Worm (Caenorhabditis elegans) whole organism, L1 larva: ENCODE measurements around the gene Y113G7B.28.

Experiments used
- C16A3.4 ChIP-seq: fragments of 150-350 bp; optimal IDR thresholded peaks from 2 replicates; lab custom pipeline; 2014; ENCODE audit warnings: missing biosample characterization, missing genetic modification characterization
- alr-1 ChIP-seq: fragments of 200-800 bp; sonication (Bioruptor generic); optimal IDR thresholded peaks from 2 replicates; lab custom pipeline; 2018; ENCODE audit warnings: borderline replicate concordance, mild to moderate bottlenecking, missing genetic modification characterization, missing compliant biosample characterization
- aly-2 ChIP-seq: fragments of 150-350 bp; optimal IDR thresholded peaks from 2 replicates; lab custom pipeline; 2014; ENCODE audit warnings: missing biosample characterization, missing genetic modification characterization
- blmp-1 ChIP-seq: fragments of 150-350 bp; optimal IDR thresholded peaks from 2 replicates; lab custom pipeline; 2014; ENCODE audit warnings: missing biosample characterization, missing genetic modification characterization
- ceh-63 ChIP-seq: fragments of 200-800 bp; sonication (Bioruptor generic); optimal IDR thresholded peaks from 2 replicates; lab custom pipeline; 2018; ENCODE audit warnings: mild to moderate bottlenecking, missing genetic modification characterization, missing compliant biosample characterization
- ceh-8 ChIP-seq: fragments of 200-800 bp; sonication (Bioruptor generic); optimal IDR thresholded peaks from 2 replicates; lab custom pipeline; 2018; ENCODE audit warnings: mild to moderate bottlenecking, missing genetic modification characterization, moderate library complexity, missing compliant biosample characterization
- ceh-90 ChIP-seq: sonication (generic microtip); optimal IDR thresholded peaks from 2 replicates; lab custom pipeline; 2016; ENCODE audit warnings: missing genetic modification characterization, missing compliant biosample characterization
- ces-1 ChIP-seq: fragments of 150-350 bp; optimal IDR thresholded peaks from 2 replicates; lab custom pipeline; 2014; ENCODE audit warnings: missing biosample characterization, missing genetic modification reagents, missing genetic modification characterization
- dsc-1 ChIP-seq: sonication (generic microtip); optimal IDR thresholded peaks from 2 replicates; lab custom pipeline; 2016; ENCODE audit warnings: mild to moderate bottlenecking, missing genetic modification characterization, missing compliant biosample characterization
- efl-3 ChIP-seq: fragments of 200-800 bp; sonication (Bioruptor generic); optimal IDR thresholded peaks from 2 replicates; lab custom pipeline; 2018; ENCODE audit warnings: mild to moderate bottlenecking, missing genetic modification characterization, missing compliant biosample characterization
- egl-27 ChIP-seq, 2 experiments: fragments of 150-350 bp in 1 of 2; sonication (generic microtip); optimal IDR thresholded peaks; 3 replicates each; lab custom pipeline; 2017 to 2018; ENCODE audit warnings: missing biosample characterization in 2 of 2, missing genetic modification characterization in 2 of 2, missing genetic modification reagents in 2 of 2
- elt-2 ChIP-seq: sonication (generic microtip); optimal IDR thresholded peaks from 2 replicates; lab custom pipeline; 2016; ENCODE audit warnings: missing genetic modification characterization, mild to moderate bottlenecking, inconsistent platforms, missing compliant biosample characterization, missing genetic modification reagents
- elt-3 ChIP-seq, 6 experiments: fragments of 150-350 bp in 1 of 6; sonication (generic microtip); optimal IDR thresholded peaks; 2 replicates each; lab custom pipeline; 2017 to 2018; ENCODE audit warnings: missing biosample characterization in 6 of 6, missing genetic modification characterization in 6 of 6, inconsistent platforms in 1 of 6
- fkh-8 ChIP-seq: sonication (generic microtip); optimal IDR thresholded peaks from 2 replicates; lab custom pipeline; 2016; ENCODE audit warnings: mild to moderate bottlenecking, missing genetic modification characterization, missing compliant biosample characterization
- fos-1 ChIP-seq: fragments of 150-350 bp; optimal IDR thresholded peaks from 2 replicates; lab custom pipeline; 2014; ENCODE audit warnings: missing biosample characterization, missing genetic modification characterization
- grh-1 ChIP-seq: fragments of 200-800 bp; sonication (Bioruptor generic); IDR thresholded peaks from 2 replicates; pipeline ENCODE4 v1.3.6; 2022; ENCODE audit warnings: missing genetic modification reagents, missing genetic modification characterization, missing compliant biosample characterization
- jun-1 ChIP-seq: fragments of 150-350 bp; optimal IDR thresholded peaks from 2 replicates; lab custom pipeline; 2014; ENCODE audit warnings: missing biosample characterization, missing genetic modification reagents, missing genetic modification characterization
- lin-13 ChIP-seq: fragments of 150-350 bp; optimal IDR thresholded peaks from 2 replicates; lab custom pipeline; 2014; ENCODE audit warnings: missing biosample characterization, missing genetic modification reagents, missing genetic modification characterization
- lin-35 ChIP-seq, 2 experiments: fragments of 150-350 bp; optimal IDR thresholded peaks; 2 replicates each; lab custom pipeline; 2014; ENCODE audit warnings: missing biosample characterization in 2 of 2, missing genetic modification characterization in 2 of 2, missing genetic modification reagents in 2 of 2
- lin-39 ChIP-seq: fragments of 150-350 bp; optimal IDR thresholded peaks from 2 replicates; lab custom pipeline; 2014; ENCODE audit warnings: missing biosample characterization, missing genetic modification reagents, missing genetic modification characterization
- lir-3 ChIP-seq: sonication (generic microtip); optimal IDR thresholded peaks from 2 replicates; lab custom pipeline; 2016; ENCODE audit warnings: mild to moderate bottlenecking, missing genetic modification characterization, moderate library complexity, missing compliant biosample characterization; ENCODE audit not compliant: poor library complexity
- mdl-1 ChIP-seq, 2 experiments: fragments of 150-350 bp; optimal IDR thresholded peaks; 2 replicates each; lab custom pipeline; 2014 to 2017; ENCODE audit warnings: missing biosample characterization in 2 of 2, missing genetic modification characterization in 2 of 2, inconsistent platforms in 1 of 2
- mep-1 ChIP-seq: fragments of 150-350 bp; optimal IDR thresholded peaks from 2 replicates; lab custom pipeline; 2014; ENCODE audit warnings: missing biosample characterization, missing genetic modification characterization
- nhr-12 ChIP-seq: sonication (generic microtip); optimal IDR thresholded peaks from 2 replicates; lab custom pipeline; 2017; ENCODE audit warnings: missing biosample characterization, missing genetic modification characterization
- nhr-19 ChIP-seq: fragments of 200-800 bp; sonication (Bioruptor generic); conservative IDR thresholded peaks from 2 replicates; pipeline ENCODE4 v1.3.6; 2022; ENCODE audit warnings: missing genetic modification characterization, missing compliant biosample characterization
- nhr-20 ChIP-seq: sonication (generic microtip); optimal IDR thresholded peaks from 2 replicates; lab custom pipeline; 2016; ENCODE audit warnings: mild to moderate bottlenecking, missing genetic modification characterization, missing compliant biosample characterization
- nhr-71 ChIP-seq: sonication (generic microtip); optimal IDR thresholded peaks from 2 replicates; lab custom pipeline; 2016; ENCODE audit warnings: mild to moderate bottlenecking, missing genetic modification characterization, moderate library complexity, missing compliant biosample characterization
- nhr-90 ChIP-seq: sonication (generic microtip); optimal IDR thresholded peaks from 2 replicates; lab custom pipeline; 2016; ENCODE audit warnings: mild to moderate bottlenecking, missing genetic modification characterization, missing compliant biosample characterization; ENCODE audit not compliant: poor library complexity
- pax-3 ChIP-seq: fragments of 200-800 bp; sonication (Bioruptor generic); optimal IDR thresholded peaks from 2 replicates; lab custom pipeline; 2018; ENCODE audit warnings: mild to moderate bottlenecking, missing genetic modification characterization, moderate library complexity, missing compliant biosample characterization
- pqm-1 ChIP-seq: sonication (generic microtip); optimal IDR thresholded peaks from 3 replicates; lab custom pipeline; 2017; ENCODE audit warnings: missing biosample characterization, missing genetic modification characterization
- snu-23 ChIP-seq: sonication (generic microtip); optimal IDR thresholded peaks from 2 replicates; lab custom pipeline; 2016; ENCODE audit warnings: missing genetic modification characterization, missing compliant biosample characterization
- tbx-2 ChIP-seq: sonication (generic microtip); optimal IDR thresholded peaks from 2 replicates; lab custom pipeline; 2016; ENCODE audit warnings: missing genetic modification characterization, missing compliant biosample characterization
- unc-30 ChIP-seq: sonication (generic microtip); optimal IDR thresholded peaks from 2 replicates; lab custom pipeline; 2017; ENCODE audit warnings: missing biosample characterization, missing genetic modification characterization
- unc-98 ChIP-seq: fragments of 200-800 bp; sonication (Bioruptor generic); IDR thresholded peaks from 2 replicates; pipeline ENCODE4 v1.3.6; 2022; ENCODE audit warnings: missing genetic modification characterization, missing compliant biosample characterization
- vab-15 ChIP-seq: sonication (generic microtip); optimal IDR thresholded peaks from 2 replicates; lab custom pipeline; 2017; ENCODE audit warnings: missing genotype, mild to moderate bottlenecking, missing genetic modification characterization, missing compliant biosample characterization
- xbp-1 ChIP-seq: sonication (generic microtip); optimal IDR thresholded peaks from 2 replicates; lab custom pipeline; 2016; ENCODE audit warnings: missing genetic modification characterization, missing compliant biosample characterization
- zag-1 ChIP-seq: fragments of 150-350 bp; optimal IDR thresholded peaks from 2 replicates; lab custom pipeline; 2014; ENCODE audit warnings: missing biosample characterization, missing genetic modification characterization
- ztf-4 ChIP-seq: fragments of 150-350 bp; optimal IDR thresholded peaks from 2 replicates; lab custom pipeline; 2014; ENCODE audit warnings: missing biosample characterization, missing genetic modification characterization

The Y113G7B.28 gene

ce11 chrV:20163105-20163449 is 32.7 kb upstream of the Y113G7B.28 start:
- no peak for TF ChIP-seq efl-3
- TF ChIP-seq, all 84 proteins: peak for 0

- TF ChIP-seq vab-15 (tag; lab: Kevin White, UChicago) (no peak), pax-3 (tag; lab: Kevin White, UChicago) (peak; percentile 25), nhr-20 (tag; lab: Kevin White, UChicago) (peak; percentile 50), mep-1 (no peak), jun-1 (tag; lab: Kevin White, UChicago) (peak; percentile 66), elt-3 (tag; optimal IDR thresholded peaks at IDR 0.05; lab: Kevin White, UChicago) (no peak), lin-35 (GFP tag; optimal IDR thresholded peaks at IDR 0.05; lab: Kevin White, UChicago) (peak in 1 of 2 experiments; percentile 46), elt-2 (tag; lab: Kevin White, UChicago) (peak; percentile 99), nhr-19 (GFP tag; lab: Robert Waterston, UW) (0 out of 2 replicates have a peak, but pooled peaks have one; percentile 8), nhr-71 (tag; lab: Kevin White, UChicago) (peak; percentile 67), blmp-1 (tag; lab: Kevin White, UChicago) (no peak), snu-23 (GFP tag; lab: Kevin White, UChicago) (no peak), pqm-1 (tag; lab: Kevin White, UChicago) (peak; percentile 72), nhr-90 (peak; percentile 47)
Measured at ce11 chrV:20164059-20164892, 31.5 kb upstream of the Y113G7B.28 start, which contains the start of gene F19B2.5. Gene F19B2.5, minus strand, starts transcription at chrV:20164165.

DNA sequence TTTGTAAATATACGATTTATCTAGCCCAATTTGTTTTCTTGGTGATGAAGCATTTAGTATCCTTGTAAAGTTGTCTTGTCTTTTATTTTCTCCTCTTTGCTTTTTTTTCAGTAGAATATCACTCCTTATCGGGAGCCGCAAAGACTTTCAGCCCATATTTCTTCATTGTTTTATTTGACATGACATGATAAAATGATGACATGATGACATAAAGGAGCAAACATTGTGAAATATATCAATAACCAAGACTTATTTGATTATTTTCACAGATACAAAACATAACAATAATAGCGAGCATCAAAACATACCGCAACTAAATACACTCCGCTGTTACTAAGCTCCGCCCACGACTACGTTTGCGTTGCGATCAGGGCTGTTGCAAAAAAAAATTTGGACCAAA is 30.0 kb upstream of the Y113G7B.28 start:
- TF ChIP-seq egl-27 (tag; optimal IDR thresholded peaks at IDR 0.05; lab: Kevin White, UChicago), result no peak
- TF ChIP-seq tbx-2 (tag; lab: Kevin White, UChicago), result no peak
- TF ChIP-seq ces-1, result no peak
- no peak for TF ChIP-seq efl-3
- TF ChIP-seq unc-30 (tag; lab: Kevin White, UChicago), result no peak
- TF ChIP-seq mdl-1 (tag; optimal IDR thresholded peaks at IDR 0.05; lab: Kevin White, UChicago), result no peak
- no peak for TF ChIP-seq fkh-8 (tag; lab: Kevin White, UChicago)
- no peak for TF ChIP-seq zag-1
- no peak for TF ChIP-seq ceh-90 (tag; lab: Kevin White, UChicago)
- no peak for TF ChIP-seq lin-13 (GFP tag; lab: Kevin White, UChicago)
- no peak for TF ChIP-seq lin-39 (tag; lab: Kevin White, UChicago)
- no peak for TF ChIP-seq fos-1 (tag; lab: Kevin White, UChicago)
- TF ChIP-seq dsc-1, result no peak
- TF ChIP-seq pax-3 (tag; lab: Kevin White, UChicago), result no peak
- no peak for TF ChIP-seq ztf-4 (tag; lab: Kevin White, UChicago)

ce11 chrV:20171941-20172340 is 23.8 kb upstream of the Y113G7B.28 start, which contains the start of gene srw-39:
Gene srw-39, minus strand, starts transcription at chrV:20172041.
- TF ChIP-seq lir-3 (no peak), ceh-8 (GFP tag; lab: Kevin White, UChicago) (no peak), alr-1 (no peak), unc-98 (GFP tag; lab: Robert Waterston, UW) (no peak), ztf-4 (tag; lab: Kevin White, UChicago) (no peak), grh-1 (GFP tag; lab: Robert Waterston, UW) (no peak), efl-3 (no peak), C16A3.4 (tag; lab: Kevin White, UChicago) (no peak), ceh-63 (GFP tag; lab: Kevin White, UChicago) (no peak), jun-1 (tag; lab: Kevin White, UChicago) (no peak), pax-3 (tag; lab: Kevin White, UChicago) (no peak), xbp-1 (no peak), aly-2 (no peak), nhr-71 (tag; lab: Kevin White, UChicago) (no peak), zag-1 (no peak), nhr-12 (no peak)
